Fruit fly (Drosophila melanogaster) S2 (cell line): ENCODE data around the gene CG17193.

ENCODE experiments used
- CG8478 ChIP-seq: fragments of >200 bp; optimal IDR thresholded peaks from 2 replicates; lab custom pipeline; 2018
- CTCF ChIP-seq, 2 experiments: fragments of >200 bp; optimal IDR thresholded peaks; 2 replicates each; lab custom pipeline; 2018

dm6 chr3R:20008372-20009051 is 47.4 kb downstream of the CG17193 start, which contains the start of the genes Hs6st and MED25:
- TF ChIP-seq CTCF (optimal IDR thresholded peaks at IDR 0.05; lab: Kevin White, UChicago) (no peak), CG8478 (lab: Kevin White, UChicago) (no peak)
